Fruit fly (Drosophila melanogaster) whole organism, embryonic: Measurements from ENCODE around the gene CG15283.

Experiments
- Aef1 ChIP-seq: fragments of 200-800 bp; sonication (Bioruptor generic); IDR thresholded peaks from 3 replicates; pipeline ENCODE4 v1.3.6; 2022; ENCODE audit warnings: missing biosample characterization, missing genetic modification characterization
- Blimp-1 ChIP-seq: fragments of 200-800 bp; sonication (Bioruptor generic); optimal IDR thresholded peaks from 3 replicates; lab custom pipeline; 2018; ENCODE audit warnings: missing biosample characterization, missing genetic modification characterization, mild to moderate bottlenecking, moderate library complexity, missing genetic modification reagents
- CG10147 ChIP-seq: fragments of 200-800 bp; sonication (Bioruptor generic); optimal IDR thresholded peaks from 2 replicates; lab custom pipeline; 2019; ENCODE audit warnings: missing biosample characterization, mild to moderate bottlenecking, missing genetic modification characterization, moderate library complexity
- CG11085 ChIP-seq: fragments of 200-800 bp; sonication (Bioruptor generic); IDR thresholded peaks from 2 replicates; pipeline ENCODE4 v1.3.6; 2022; ENCODE audit warnings: missing biosample characterization, missing genetic modification characterization
- CG11504 ChIP-seq: fragments of 200-800 bp; sonication (Bioruptor generic); optimal IDR thresholded peaks from 3 replicates; lab custom pipeline; 2019; ENCODE audit warnings: missing biosample characterization, mild to moderate bottlenecking, missing genetic modification characterization, moderate library complexity
- CG12744 ChIP-seq: fragments of 200-800 bp; sonication (Bioruptor generic); optimal IDR thresholded peaks from 2 replicates; lab custom pipeline; 2016; ENCODE audit warnings: missing biosample characterization, missing genetic modification characterization
- CG15514 ChIP-seq: fragments of 200-800 bp; sonication (Bioruptor generic); optimal IDR thresholded peaks from 3 replicates; lab custom pipeline; 2017; ENCODE audit warnings: missing biosample characterization, missing genetic modification characterization, mild to moderate bottlenecking, moderate library complexity, missing genetic modification reagents
- CG17361 ChIP-seq: fragments of 200-800 bp; sonication (Bioruptor generic); IDR thresholded peaks from 3 replicates; pipeline ENCODE4 v1.3.6; 2022; ENCODE audit warnings: missing biosample characterization, missing genetic modification characterization
- CG17612 ChIP-seq: fragments of 200-800 bp; sonication (Bioruptor generic); IDR thresholded peaks from 2 replicates; pipeline ENCODE4 v1.3.6; 2022; ENCODE audit warnings: missing biosample characterization, missing genetic modification characterization
- CG18011 ChIP-seq: fragments of 200-800 bp; sonication (Bioruptor generic); optimal IDR thresholded peaks from 2 replicates; lab custom pipeline; 2017; ENCODE audit warnings: missing biosample characterization, missing genetic modification characterization, mild to moderate bottlenecking, moderate library complexity, missing genotype
- CG2202 ChIP-seq: fragments of 200-800 bp; sonication (Bioruptor generic); optimal IDR thresholded peaks from 2 replicates; lab custom pipeline; 2018; ENCODE audit warnings: missing biosample characterization, mild to moderate bottlenecking, missing genetic modification characterization
- CG30431 ChIP-seq: fragments of 200-800 bp; sonication (Bioruptor generic); optimal IDR thresholded peaks from 2 replicates; lab custom pipeline; 2017; ENCODE audit warnings: missing biosample characterization, missing genetic modification characterization
- CG31365 ChIP-seq: fragments of 200-800 bp; sonication (Bioruptor generic); optimal IDR thresholded peaks from 2 replicates; lab custom pipeline; 2018; ENCODE audit warnings: missing biosample characterization, mild to moderate bottlenecking, missing genetic modification characterization
- CG31388 ChIP-seq: fragments of 200-800 bp; sonication (Bioruptor generic); optimal IDR thresholded peaks from 2 replicates; lab custom pipeline; 2016; ENCODE audit warnings: missing biosample characterization, missing genetic modification characterization
- CG32767 ChIP-seq: fragments of 200-800 bp; sonication (Bioruptor generic); IDR thresholded peaks from 2 replicates; pipeline ENCODE4 v1.3.6; 2022; ENCODE audit warnings: missing biosample characterization, missing genetic modification characterization
- CG3726 ChIP-seq: fragments of 200-800 bp; sonication (Bioruptor generic); IDR thresholded peaks from 3 replicates; pipeline ENCODE4, ENCODE4 v1.3.6; 2022; ENCODE audit warnings: missing biosample characterization, missing genetic modification characterization
- CG4617 ChIP-seq: fragments of 200-800 bp; sonication (Bioruptor generic); optimal IDR thresholded peaks from 3 replicates; lab custom pipeline; 2016; ENCODE audit warnings: missing biosample characterization, missing genetic modification characterization, borderline replicate concordance
- CG5245 ChIP-seq: fragments of 200-800 bp; sonication (Bioruptor generic); optimal IDR thresholded peaks from 3 replicates; lab custom pipeline; 2016; ENCODE audit warnings: missing biosample characterization, missing genetic modification characterization
- CG6765 ChIP-seq: fragments of 200-800 bp; sonication (Bioruptor generic); optimal IDR thresholded peaks from 3 replicates; lab custom pipeline; 2017; ENCODE audit warnings: missing biosample characterization, mild to moderate bottlenecking, missing genetic modification characterization
- CG7786 ChIP-seq: fragments of 200-800 bp; sonication (Bioruptor generic); optimal IDR thresholded peaks from 2 replicates; lab custom pipeline; 2016; ENCODE audit warnings: missing biosample characterization, missing genetic modification characterization
- Camta ChIP-seq: fragments of 200-800 bp; sonication (Bioruptor generic); optimal IDR thresholded peaks from 2 replicates; lab custom pipeline; 2016; ENCODE audit warnings: missing biosample characterization, missing genetic modification characterization
- ERR ChIP-seq: fragments of 200-800 bp; sonication (Bioruptor generic); optimal IDR thresholded peaks from 2 replicates; lab custom pipeline; 2016; ENCODE audit warnings: missing biosample characterization, missing genetic modification characterization
- Fer2 ChIP-seq: fragments of 200-800 bp; sonication (Bioruptor generic); optimal IDR thresholded peaks from 2 replicates; lab custom pipeline; 2018; ENCODE audit warnings: missing biosample characterization, mild to moderate bottlenecking, missing genetic modification characterization, moderate library complexity
- Jarid2 ChIP-seq: fragments of 200-800 bp; sonication (Bioruptor generic); optimal IDR thresholded peaks from 3 replicates; lab custom pipeline; 2017; ENCODE audit warnings: mild to moderate bottlenecking, missing biosample characterization, missing genetic modification reagents, missing genetic modification characterization
- NK7.1 ChIP-seq: fragments of 200-800 bp; sonication (Bioruptor generic); optimal IDR thresholded peaks from 3 replicates; lab custom pipeline; 2016; ENCODE audit warnings: missing biosample characterization, missing genetic modification characterization
- Pdp1 ChIP-seq, 2 experiments: fragments of 200-800 bp; sonication (Bioruptor generic); optimal IDR thresholded peaks; 3 replicates each; lab custom pipeline; 2016; ENCODE audit warnings: missing biosample characterization in 2 of 2, missing genetic modification characterization in 2 of 2, mild to moderate bottlenecking in 1 of 2, moderate library complexity in 1 of 2
- Stat92E ChIP-seq, 3 experiments: fragments of >200 bp in 2 of 3; fragments of 200-800 bp in 1 of 3; sonication (Bioruptor generic) in 1 of 3; optimal IDR thresholded peaks; 2 replicates each; lab custom pipeline; 2017 to 2019; ENCODE audit warnings: missing biosample characterization in 3 of 3, missing genetic modification characterization in 3 of 3, mild to moderate bottlenecking in 1 of 3, moderate library complexity in 1 of 3
- Usf ChIP-seq: fragments of 200-800 bp; sonication (Bioruptor generic); optimal IDR thresholded peaks from 2 replicates; lab custom pipeline; 2017; ENCODE audit warnings: missing genotype, missing biosample characterization, missing genetic modification characterization
- ac ChIP-seq: fragments of 200-800 bp; sonication (Bioruptor generic); optimal IDR thresholded peaks from 3 replicates; lab custom pipeline; 2017; ENCODE audit warnings: missing biosample characterization, mild to moderate bottlenecking, missing genetic modification characterization
- amos ChIP-seq: fragments of 200-800 bp; sonication (Bioruptor generic); IDR thresholded peaks from 2 replicates; pipeline ENCODE4 v1.3.6; 2022; ENCODE audit warnings: missing biosample characterization, missing genetic modification characterization; ENCODE audit not compliant: partially characterized antibody
- aop ChIP-seq: fragments of 200-800 bp; sonication (Bioruptor generic); IDR thresholded peaks from 2 replicates; pipeline ENCODE4 v1.3.6; 2022; ENCODE audit warnings: missing biosample characterization, missing genetic modification characterization
- danr ChIP-seq: fragments of 200-800 bp; sonication (Bioruptor generic); IDR thresholded peaks from 2 replicates; pipeline ENCODE4 v1.3.6; 2022; ENCODE audit warnings: missing biosample characterization, missing genetic modification characterization
- dimm ChIP-seq: fragments of 200-800 bp; sonication (Bioruptor generic); IDR thresholded peaks from 2 replicates; pipeline ENCODE4 v1.3.6; 2022; ENCODE audit warnings: missing biosample characterization, missing genetic modification characterization
- dmrt99B ChIP-seq: fragments of 200-800 bp; sonication (Bioruptor generic); optimal IDR thresholded peaks from 2 replicates; lab custom pipeline; 2018; ENCODE audit warnings: missing biosample characterization, mild to moderate bottlenecking, missing genetic modification characterization, moderate library complexity
- fd64A ChIP-seq: fragments of 200-800 bp; sonication (Bioruptor generic); optimal IDR thresholded peaks from 3 replicates; lab custom pipeline; 2018; ENCODE audit warnings: missing biosample characterization, mild to moderate bottlenecking, missing genetic modification characterization
- gfzf ChIP-seq: fragments of 200-800 bp; sonication (Bioruptor generic); optimal IDR thresholded peaks from 2 replicates; lab custom pipeline; 2016; ENCODE audit warnings: missing biosample characterization, mild to moderate bottlenecking, missing genetic modification characterization, moderate library complexity
- inv ChIP-seq: fragments of 200-800 bp; sonication (Bioruptor generic); IDR thresholded peaks from 2 replicates; pipeline ENCODE4 v1.3.6; 2022; ENCODE audit warnings: missing biosample characterization, missing genetic modification characterization; ENCODE audit not compliant: partially characterized antibody
- lilli ChIP-seq: fragments of 200-800 bp; sonication (Bioruptor generic); optimal IDR thresholded peaks from 3 replicates; lab custom pipeline; 2016; ENCODE audit warnings: missing biosample characterization, missing genetic modification characterization
- mam ChIP-seq: fragments of 200-800 bp; sonication (Bioruptor generic); optimal IDR thresholded peaks from 3 replicates; lab custom pipeline; 2016; ENCODE audit warnings: missing biosample characterization, missing genetic modification characterization
- pb ChIP-seq: fragments of 200-800 bp; sonication (Bioruptor generic); optimal IDR thresholded peaks from 3 replicates; lab custom pipeline; 2016; ENCODE audit warnings: missing biosample characterization, missing genetic modification characterization
- pho ChIP-seq: fragments of 200-800 bp; sonication (Bioruptor generic); optimal IDR thresholded peaks from 2 replicates; lab custom pipeline; 2016; ENCODE audit warnings: missing biosample characterization, missing genetic modification characterization
- pita ChIP-seq: fragments of 200-800 bp; sonication (Bioruptor generic); optimal IDR thresholded peaks from 2 replicates; lab custom pipeline; 2017; ENCODE audit warnings: missing biosample characterization, mild to moderate bottlenecking, missing genetic modification characterization
- prd ChIP-seq, 3 experiments: fragments of >200 bp in 2 of 3; fragments of 200-800 bp in 1 of 3; sonication (Bioruptor generic) in 1 of 3; optimal IDR thresholded peaks in 2 of 3; IDR thresholded peaks in 1 of 3; 2 replicates in 2 of 3; 3 replicates in 1 of 3; pipeline versions ENCODE4 v1.3.6 to Lab custom; 2017 to 2022; ENCODE audit warnings: missing biosample characterization in 1 of 3, missing genetic modification characterization in 1 of 3
- run ChIP-seq: fragments of 200-800 bp; sonication (Bioruptor generic); optimal IDR thresholded peaks from 3 replicates; lab custom pipeline; 2018; ENCODE audit warnings: missing biosample characterization, mild to moderate bottlenecking, missing genetic modification characterization
- so ChIP-seq: fragments of 200-800 bp; sonication (Bioruptor generic); IDR thresholded peaks from 3 replicates; pipeline ENCODE4 v1.3.6; 2022; ENCODE audit warnings: missing biosample characterization, missing genetic modification characterization
- toy ChIP-seq: fragments of 200-800 bp; sonication (Bioruptor generic); IDR thresholded peaks from 2 replicates; pipeline ENCODE4 v1.3.6; 2022; ENCODE audit warnings: missing biosample characterization, missing genetic modification characterization
- trh ChIP-seq: fragments of 200-800 bp; sonication (Bioruptor generic); optimal IDR thresholded peaks from 2 replicates; lab custom pipeline; 2016; ENCODE audit warnings: missing biosample characterization, missing genetic modification characterization
- wor ChIP-seq: fragments of 200-800 bp; sonication (Bioruptor generic); IDR thresholded peaks from 2 replicates; pipeline ENCODE4 v1.3.6; 2022; ENCODE audit warnings: missing biosample characterization, missing genetic modification characterization

Gene CG15283

dm6 chr2L:14462644-14463394 lies 12.1 kb upstream of the CG15283 start (continued):
- TF ChIP-seq Blimp-1 (GFP tag; lab: Kevin White, UChicago) = peak; percentile 85
- no peak for TF ChIP-seq CG17612 (GFP tag; lab: Robert Waterston, UW)
- TF ChIP-seq pita (GFP tag; lab: Kevin White, UChicago) = no peak
- TF ChIP-seq CG11504 (tag; lab: Kevin White, UChicago) = peak; percentile 84
- no peak for TF ChIP-seq ac (GFP tag; lab: Kevin White, UChicago)
- TF ChIP-seq lilli (GFP tag; lab: Kevin White, UChicago) = peak; percentile 16
- TF ChIP-seq mam (GFP tag; lab: Kevin White, UChicago) = no peak
- peak; percentile 62; the same call in 1 of the 2 replicates for TF ChIP-seq danr
- TF ChIP-seq Aef1 (GFP tag; lab: Robert Waterston, UW) = no peak
- no peak for TF ChIP-seq amos (GFP tag; lab: Robert Waterston, UW)
- TF ChIP-seq Jarid2 = peak; percentile 59
- TF ChIP-seq CG10147 (GFP tag; lab: Kevin White, UChicago) = peak; percentile 37
- TF ChIP-seq run = peak; percentile 12
- TF ChIP-seq CG2202 (tag; lab: Kevin White, UChicago) = peak; percentile 63
- no peak for TF ChIP-seq pho
- TF ChIP-seq fd64A (GFP tag; lab: Kevin White, UChicago) = peak; percentile 79
- TF ChIP-seq Fer2 (tag; lab: Kevin White, UChicago) = peak; percentile 21
- TF ChIP-seq CG12744 (GFP tag; lab: Kevin White, UChicago) = no peak
- no peak for TF ChIP-seq CG18011
- TF ChIP-seq Stat92E (GFP tag; optimal IDR thresholded peaks at IDR 0.05; lab: Kevin White, UChicago) = no peak
- no peak for TF ChIP-seq inv (GFP tag; lab: Robert Waterston, UW)
- TF ChIP-seq CG5245 (GFP tag; lab: Kevin White, UChicago) = no peak
- no peak for TF ChIP-seq CG15514 (GFP tag; lab: Kevin White, UChicago)
- no peak for TF ChIP-seq aop (GFP tag; lab: Robert Waterston, UW)
- peak; percentile 52; the same call in 1 of the 2 replicates for TF ChIP-seq wor (GFP tag; lab: Robert Waterston, UW)
- TF ChIP-seq NK7.1 = no peak
- TF ChIP-seq Pdp1 (GFP tag; optimal IDR thresholded peaks at IDR 0.05; lab: Kevin White, UChicago) = peak; percentile 38 to 63
- TF ChIP-seq CG31388 = no peak
- no peak for TF ChIP-seq gfzf (GFP tag; lab: Kevin White, UChicago)
- no peak for TF ChIP-seq Camta (GFP tag; lab: Kevin White, UChicago)
- no peak for TF ChIP-seq ERR (GFP tag; lab: Kevin White, UChicago)
- TF ChIP-seq CG7786 = no peak
- TF ChIP-seq pb (GFP tag; lab: Kevin White, UChicago) = no peak
- no peak for TF ChIP-seq CG32767 (GFP tag; lab: Robert Waterston, UW)
- TF ChIP-seq so (GFP tag; lab: Robert Waterston, UW) = peak; percentile 87; the same call in 2 of the 3 replicates
- no peak for TF ChIP-seq CG6765
- TF ChIP-seq prd (optimal IDR thresholded peaks at IDR 0.05; lab: Kevin White, UChicago) = no peak
- TF ChIP-seq prd (GFP tag; IDR thresholded peaks at IDR 0.05; lab: Robert Waterston, UW) = peak; percentile 84
- TF ChIP-seq dimm = 0 out of 2 replicates have a peak, but pooled peaks have one; percentile 60
- TF ChIP-seq CG31365 (tag; lab: Kevin White, UChicago) = peak; percentile 22
- peak; percentile 26 for TF ChIP-seq Usf (GFP tag; lab: Kevin White, UChicago)
- no peak for TF ChIP-seq CG11085 (GFP tag; lab: Robert Waterston, UW)
- no peak for TF ChIP-seq CG4617
- TF ChIP-seq trh (GFP tag; lab: Kevin White, UChicago) = no peak
- TF ChIP-seq CG3726 = peak; percentile 67; the same call in 1 of the 3 replicates
- TF ChIP-seq toy = no peak
- TF ChIP-seq CG30431 (GFP tag; lab: Kevin White, UChicago) = peak; percentile 29
- peak; percentile 92 for TF ChIP-seq CG17361 (GFP tag; lab: Robert Waterston, UW)
- TF ChIP-seq dmrt99B = peak; percentile 93
